Worm (Caenorhabditis elegans) whole organism, young adult: ENCODE results near the gene K08H10.6.

Experiments
- C17E4.6 ChIP-seq: fragments of 200-800 bp; sonication (Bioruptor generic); IDR thresholded peaks from 2 replicates; pipeline ENCODE4 v1.3.6; 2022; ENCODE audit warnings: missing genetic modification reagents, missing genetic modification characterization, missing compliant biosample characterization
- F10E7.11 ChIP-seq: sonication (generic microtip); optimal IDR thresholded peaks from 2 replicates; lab custom pipeline; 2017; ENCODE audit warnings: mild to moderate bottlenecking, missing genetic modification characterization, moderate library complexity, missing compliant biosample characterization
- F22D6.2 ChIP-seq: sonication (generic microtip); optimal IDR thresholded peaks from 2 replicates; lab custom pipeline; 2016; ENCODE audit warnings: mild to moderate bottlenecking, missing genetic modification characterization, missing compliant biosample characterization
- F33H1.4 ChIP-seq: fragments of 200-800 bp; sonication (Bioruptor generic); IDR thresholded peaks from 2 replicates; pipeline ENCODE4 v1.3.6; 2022; ENCODE audit warnings: missing genetic modification reagents, missing genetic modification characterization, missing compliant biosample characterization
- F37B4.10 ChIP-seq: fragments of 200-800 bp; sonication (Bioruptor generic); IDR thresholded peaks from 2 replicates; pipeline ENCODE4 v1.3.6; 2022; ENCODE audit warnings: missing genetic modification characterization, missing compliant biosample characterization
- F39B2.1 ChIP-seq: fragments of 200-800 bp; sonication (Bioruptor generic); IDR thresholded peaks from 2 replicates; pipeline ENCODE4 v1.3.6; 2022; ENCODE audit warnings: missing genetic modification reagents, missing genetic modification characterization, missing compliant biosample characterization
- F52B5.7 ChIP-seq: sonication (generic microtip); optimal IDR thresholded peaks from 2 replicates; lab custom pipeline; 2016; ENCODE audit warnings: mild to moderate bottlenecking, missing genetic modification characterization, missing compliant biosample characterization
- K11D2.4 ChIP-seq: fragments of 200-800 bp; sonication (Bioruptor generic); IDR thresholded peaks from 2 replicates; pipeline ENCODE4 v1.3.6; 2022; ENCODE audit warnings: missing genetic modification reagents, missing genetic modification characterization, missing compliant biosample characterization
- Y53G8AR.9 ChIP-seq: fragments of 200-800 bp; sonication (Bioruptor generic); conservative IDR thresholded peaks from 2 replicates; pipeline ENCODE4 v1.3.6; 2022; ENCODE audit warnings: missing genetic modification reagents, missing genetic modification characterization, missing compliant biosample characterization
- ZK185.1 ChIP-seq: sonication (generic microtip); optimal IDR thresholded peaks from 2 replicates; lab custom pipeline; 2016; ENCODE audit warnings: mild to moderate bottlenecking, missing genetic modification characterization, missing compliant biosample characterization; ENCODE audit not compliant: poor library complexity, severe bottlenecking
- akir-1 ChIP-seq: fragments of 200-800 bp; sonication (Bioruptor generic); optimal IDR thresholded peaks from 2 replicates; lab custom pipeline; 2018; ENCODE audit warnings: mild to moderate bottlenecking, missing genetic modification characterization, moderate library complexity, missing compliant biosample characterization
- athp-1 ChIP-seq: sonication (generic microtip); optimal IDR thresholded peaks from 2 replicates; lab custom pipeline; 2017; ENCODE audit warnings: mild to moderate bottlenecking, missing genetic modification characterization, missing compliant biosample characterization
- attf-5 ChIP-seq: fragments of 200-800 bp; sonication (Bioruptor generic); optimal IDR thresholded peaks from 2 replicates; lab custom pipeline; 2018; ENCODE audit warnings: mild to moderate bottlenecking, missing genetic modification characterization, missing compliant biosample characterization
- ccch-3 ChIP-seq: fragments of 200-800 bp; sonication (Bioruptor generic); optimal IDR thresholded peaks from 2 replicates; lab custom pipeline; 2018; ENCODE audit warnings: mild to moderate bottlenecking, missing genetic modification characterization, missing compliant biosample characterization
- cebp-1 ChIP-seq, 2 experiments: fragments of 200-800 bp in 1 of 2; sonication (Bioruptor generic) in 1 of 2; sonication (generic microtip) in 1 of 2; IDR thresholded peaks in 1 of 2; optimal IDR thresholded peaks in 1 of 2; 2 replicates each; pipeline versions ENCODE4 v1.3.6 to Lab custom; 2017 to 2022; ENCODE audit warnings: missing compliant biosample characterization in 2 of 2, missing genetic modification characterization in 2 of 2, mild to moderate bottlenecking in 1 of 2, missing genetic modification reagents in 1 of 2, moderate library complexity in 1 of 2
- ceh-27 ChIP-seq: fragments of 200-800 bp; sonication (Bioruptor generic); optimal IDR thresholded peaks from 2 replicates; lab custom pipeline; 2018; ENCODE audit warnings: mild to moderate bottlenecking, missing genetic modification characterization, moderate library complexity, missing compliant biosample characterization
- ceh-40 ChIP-seq: fragments of 200-800 bp; sonication (Bioruptor generic); IDR thresholded peaks from 2 replicates; pipeline ENCODE4 v1.3.6; 2022; ENCODE audit warnings: missing genetic modification characterization, missing compliant biosample characterization
- ceh-58 ChIP-seq: fragments of 200-800 bp; sonication (Bioruptor generic); IDR thresholded peaks from 2 replicates; pipeline ENCODE4 v1.3.6; 2022; ENCODE audit warnings: missing genetic modification characterization, missing compliant biosample characterization
- ceh-79 ChIP-seq: sonication (generic microtip); optimal IDR thresholded peaks from 2 replicates; lab custom pipeline; 2017; ENCODE audit warnings: mild to moderate bottlenecking, missing genetic modification characterization, missing compliant biosample characterization
- chd-7 ChIP-seq: sonication (generic microtip); optimal IDR thresholded peaks from 2 replicates; lab custom pipeline; 2016; ENCODE audit warnings: mild to moderate bottlenecking, missing genetic modification characterization, moderate library complexity, missing compliant biosample characterization
- dox-1 ChIP-seq: fragments of 200-800 bp; sonication (Bioruptor generic); IDR thresholded peaks from 2 replicates; pipeline ENCODE4 v1.3.6; 2022; ENCODE audit warnings: missing genetic modification reagents, missing genetic modification characterization, missing compliant biosample characterization
- dpff-1 ChIP-seq: sonication (generic microtip); optimal IDR thresholded peaks from 2 replicates; lab custom pipeline; 2017; ENCODE audit warnings: mild to moderate bottlenecking, missing genetic modification characterization, missing compliant biosample characterization
- dpl-1 ChIP-seq: fragments of 150-350 bp; optimal IDR thresholded peaks from 2 replicates; lab custom pipeline; 2014; ENCODE audit warnings: missing biosample characterization, missing genetic modification reagents, missing genetic modification characterization
- egrh-3 ChIP-seq: fragments of 200-800 bp; sonication (Bioruptor generic); IDR thresholded peaks from 2 replicates; pipeline ENCODE4 v1.3.6; 2022; ENCODE audit warnings: missing genetic modification reagents, missing genetic modification characterization, missing compliant biosample characterization
- him-1 ChIP-seq: sonication (generic microtip); optimal IDR thresholded peaks from 2 replicates; lab custom pipeline; 2016; ENCODE audit warnings: missing genotype, missing genetic modification reagents, missing genetic modification characterization, missing compliant biosample characterization
- hmg-20 ChIP-seq: fragments of 200-800 bp; sonication (Bioruptor generic); IDR thresholded peaks from 2 replicates; pipeline ENCODE4 v1.3.6; 2022; ENCODE audit warnings: missing genetic modification reagents, missing genetic modification characterization, missing compliant biosample characterization
- hsf-1 ChIP-seq: fragments of 200-800 bp; sonication (Bioruptor generic); IDR thresholded peaks from 2 replicates; pipeline ENCODE4 v1.3.6; 2022; ENCODE audit warnings: missing genetic modification reagents, missing genetic modification characterization, missing compliant biosample characterization
- lag-1 ChIP-seq: fragments of 200-800 bp; sonication (Bioruptor generic); IDR thresholded peaks from 2 replicates; pipeline ENCODE4 v1.3.6; 2022; ENCODE audit warnings: missing genetic modification reagents, missing genetic modification characterization, missing compliant biosample characterization
- lin-26 ChIP-seq: fragments of 200-800 bp; sonication (Bioruptor generic); IDR thresholded peaks from 2 replicates; pipeline ENCODE4 v1.3.6; 2022; ENCODE audit warnings: missing genetic modification reagents, missing genetic modification characterization, missing compliant biosample characterization
- lsl-1 ChIP-seq: fragments of 200-800 bp; sonication (Bioruptor generic); optimal IDR thresholded peaks from 2 replicates; lab custom pipeline; 2018; ENCODE audit warnings: mild to moderate bottlenecking, missing genetic modification characterization, moderate library complexity, missing compliant biosample characterization
- lsy-27 ChIP-seq: sonication (generic microtip); optimal IDR thresholded peaks from 2 replicates; lab custom pipeline; 2017; ENCODE audit warnings: missing genetic modification characterization, mild to moderate bottlenecking, missing compliant biosample characterization, antibody characterized with exemption, missing genotype, borderline replicate concordance; ENCODE audit not compliant: insufficient read depth
- mxl-1 ChIP-seq: sonication (generic microtip); optimal IDR thresholded peaks from 2 replicates; lab custom pipeline; 2016; ENCODE audit warnings: missing genetic modification characterization, missing compliant biosample characterization
- nfya-2 ChIP-seq: fragments of 200-800 bp; sonication (Bioruptor generic); IDR thresholded peaks from 2 replicates; pipeline ENCODE4 v1.3.6; 2022; ENCODE audit warnings: missing genetic modification reagents, missing genetic modification characterization, missing compliant biosample characterization
- nhr-120 ChIP-seq: fragments of 200-800 bp; sonication (Bioruptor generic); IDR thresholded peaks from 2 replicates; pipeline ENCODE4 v1.3.6; 2022; ENCODE audit warnings: missing genetic modification characterization, missing compliant biosample characterization
- nhr-90 ChIP-seq: sonication (generic microtip); optimal IDR thresholded peaks from 2 replicates; lab custom pipeline; 2016; ENCODE audit warnings: missing genotype, mild to moderate bottlenecking, missing genetic modification characterization, missing compliant biosample characterization
- pbrm-1 ChIP-seq: fragments of 200-800 bp; sonication (Bioruptor generic); IDR thresholded peaks from 2 replicates; pipeline ENCODE4 v1.3.6; 2022; ENCODE audit warnings: missing genetic modification reagents, missing genetic modification characterization, missing compliant biosample characterization
- pha-4 ChIP-seq: fragments of 150-350 bp; sonication (generic microtip); optimal IDR thresholded peaks from 2 replicates; lab custom pipeline; 2014; ENCODE audit warnings: missing biosample characterization, missing genetic modification reagents, missing genetic modification characterization
- sdz-38 ChIP-seq: sonication (generic microtip); optimal IDR thresholded peaks from 2 replicates; lab custom pipeline; 2016; ENCODE audit warnings: missing genotype, missing genetic modification characterization, missing compliant biosample characterization
- snpc-1.3 ChIP-seq: sonication (generic microtip); optimal IDR thresholded peaks from 2 replicates; lab custom pipeline; 2017; ENCODE audit warnings: missing genetic modification characterization, mild to moderate bottlenecking, missing compliant biosample characterization, antibody characterized with exemption, moderate library complexity, missing genotype, missing genetic modification reagents; ENCODE audit not compliant: insufficient read depth
- snpc-4 ChIP-seq, 5 experiments: fragments of 150-350 bp in 1 of 5; sonication (generic microtip) in 4 of 5; optimal IDR thresholded peaks; 2 replicates each; lab custom pipeline; 2014 to 2018; ENCODE audit warnings: missing genetic modification characterization in 5 of 5, missing biosample characterization in 3 of 5, antibody characterized with exemption in 2 of 5, mild to moderate bottlenecking in 2 of 5, missing compliant biosample characterization in 2 of 5, missing genotype in 2 of 5, moderate library complexity in 2 of 5, missing genetic modification reagents in 1 of 5
- tbp1 ChIP-seq: fragments of 200-800 bp; sonication (Bioruptor generic); optimal IDR thresholded peaks from 2 replicates; lab custom pipeline; 2018; ENCODE audit warnings: mild to moderate bottlenecking, missing genetic modification characterization, missing compliant biosample characterization
- unc-130 ChIP-seq: sonication (generic microtip); optimal IDR thresholded peaks from 2 replicates; lab custom pipeline; 2016; ENCODE audit warnings: missing genetic modification reagents, missing genetic modification characterization, missing compliant biosample characterization
- zfh-2 ChIP-seq: fragments of 200-800 bp; sonication (Bioruptor generic); conservative IDR thresholded peaks from 2 replicates; pipeline ENCODE4 v1.3.6; 2022; ENCODE audit warnings: missing genetic modification reagents, missing genetic modification characterization, missing compliant biosample characterization
- zim-3 ChIP-seq: sonication (generic microtip); optimal IDR thresholded peaks from 2 replicates; lab custom pipeline; 2017; ENCODE audit warnings: mild to moderate bottlenecking, missing genetic modification characterization, moderate library complexity, missing compliant biosample characterization
- ztf-18 ChIP-seq: sonication (generic microtip); optimal IDR thresholded peaks from 2 replicates; lab custom pipeline; 2016; ENCODE audit warnings: missing genotype, mild to moderate bottlenecking, missing genetic modification characterization, missing compliant biosample characterization
- ztf-25 ChIP-seq: fragments of 200-800 bp; sonication (Bioruptor generic); IDR thresholded peaks from 2 replicates; pipeline ENCODE4 v1.3.6; 2022; ENCODE audit warnings: missing genetic modification reagents, missing genetic modification characterization, missing compliant biosample characterization
- ztf-26 ChIP-seq: sonication (generic microtip); optimal IDR thresholded peaks from 2 replicates; lab custom pipeline; 2017; ENCODE audit warnings: missing genetic modification characterization, missing compliant biosample characterization
- ztf-28 ChIP-seq: fragments of 200-800 bp; sonication (Bioruptor generic); IDR thresholded peaks from 2 replicates; pipeline ENCODE4 v1.3.6; 2022; ENCODE audit warnings: missing genetic modification reagents, missing genetic modification characterization, missing compliant biosample characterization

K08H10.6 gene

ce11 chrV:9978425-9978824 is 17.3 kb downstream of the K08H10.6 start (continued):
- no peak for TF ChIP-seq hmg-20 (GFP tag; lab: Robert Waterston, UW)
- TF ChIP-seq tbp1, result peak; percentile 20
- no peak for TF ChIP-seq ztf-18 (tag; lab: Kevin White, UChicago)
- no peak for TF ChIP-seq zim-3 (tag; lab: Kevin White, UChicago)
- peak; percentile 39 for TF ChIP-seq ceh-27
- TF ChIP-seq nfya-2, result no peak
- TF ChIP-seq hsf-1 (GFP tag; lab: Robert Waterston, UW), result peak; percentile 71; the same call in 1 of the 2 replicates
- no peak for TF ChIP-seq ceh-79
- TF ChIP-seq ztf-25 (GFP tag; lab: Robert Waterston, UW), result no peak
- TF ChIP-seq mxl-1 (tag; lab: Kevin White, UChicago), result no peak
- no peak for TF ChIP-seq snpc-4 (GFP tag; optimal IDR thresholded peaks at IDR 0.05; lab: Kevin White, UChicago)
- peak in 2 of 4 experiments; percentile 24 to 26 for TF ChIP-seq snpc-4 (tag; optimal IDR thresholded peaks at IDR 0.05; lab: Kevin White, UChicago)
- peak; percentile 45; the same call in 1 of the 2 replicates for TF ChIP-seq lin-26 (GFP tag; lab: Robert Waterston, UW)
- peak; percentile 33 for TF ChIP-seq athp-1 (tag; lab: Kevin White, UChicago)
- no peak for TF ChIP-seq akir-1 (GFP tag; lab: Kevin White, UChicago)
- no peak for TF ChIP-seq ccch-3 (GFP tag; lab: Kevin White, UChicago)
- TF ChIP-seq ceh-40 (GFP tag; lab: Robert Waterston, UW), result no peak
- TF ChIP-seq Y53G8AR.9 (GFP tag; lab: Robert Waterston, UW), result 0 out of 2 replicates have a peak, but pooled peaks have one; percentile 14
- TF ChIP-seq F39B2.1 (GFP tag; lab: Robert Waterston, UW), result no peak
- peak; percentile 51 for TF ChIP-seq zfh-2 (GFP tag; lab: Robert Waterston, UW)
- TF ChIP-seq dox-1 (GFP tag; lab: Robert Waterston, UW), result no peak
- TF ChIP-seq ztf-28, result no peak
- TF ChIP-seq ztf-26 (tag; lab: Kevin White, UChicago), result no peak
- no peak for TF ChIP-seq F22D6.2 (tag; lab: Kevin White, UChicago)
- no peak for TF ChIP-seq unc-130 (GFP tag; lab: Kevin White, UChicago)
- no peak for TF ChIP-seq ceh-58 (GFP tag; lab: Robert Waterston, UW)
- no peak for TF ChIP-seq him-1 (tag; lab: Kevin White, UChicago)
- no peak for TF ChIP-seq K11D2.4 (GFP tag; lab: Robert Waterston, UW)
- TF ChIP-seq dpl-1 (GFP tag; lab: Kevin White, UChicago), result no peak
- peak; percentile 24 for TF ChIP-seq chd-7
- no peak for TF ChIP-seq egrh-3
- TF ChIP-seq F10E7.11, result peak; percentile 33
- no peak for TF ChIP-seq lag-1 (GFP tag; lab: Robert Waterston, UW)
- no peak for TF ChIP-seq F37B4.10 (GFP tag; lab: Robert Waterston, UW)
- TF ChIP-seq ZK185.1, result peak; percentile 21
- TF ChIP-seq lsl-1, result no peak
- TF ChIP-seq pbrm-1, result peak; percentile 58; the same call in 1 of the 2 replicates
- peak; percentile 62; the same call in 1 of the 2 replicates for TF ChIP-seq C17E4.6
- no peak for TF ChIP-seq lsy-27 (tag; lab: Kevin White, UChicago)
- no peak for TF ChIP-seq snpc-1.3
- peak; percentile 28 for TF ChIP-seq attf-5 (GFP tag; lab: Kevin White, UChicago)
- TF ChIP-seq nhr-120, result no peak
- TF ChIP-seq nhr-90, result no peak
- TF ChIP-seq cebp-1 (GFP tag; IDR thresholded peaks at IDR 0.05; lab: Robert Waterston, UW), result no peak
- peak; percentile 46 for TF ChIP-seq cebp-1 (tag; optimal IDR thresholded peaks at IDR 0.05; lab: Kevin White, UChicago)
- no peak for TF ChIP-seq F52B5.7
- no peak for TF ChIP-seq dpff-1
- no peak for TF ChIP-seq pha-4
- TF ChIP-seq F33H1.4 (GFP tag; lab: Robert Waterston, UW), result no peak
- TF ChIP-seq sdz-38 (tag; lab: Kevin White, UChicago), result no peak
